Fruit fly (Drosophila melanogaster): ENCODE results near the gene CG13272.
A peak's percentile ranks its signal among the peaks of the same experiment; 100 is the strongest.

Gene CG13272

DNA sequence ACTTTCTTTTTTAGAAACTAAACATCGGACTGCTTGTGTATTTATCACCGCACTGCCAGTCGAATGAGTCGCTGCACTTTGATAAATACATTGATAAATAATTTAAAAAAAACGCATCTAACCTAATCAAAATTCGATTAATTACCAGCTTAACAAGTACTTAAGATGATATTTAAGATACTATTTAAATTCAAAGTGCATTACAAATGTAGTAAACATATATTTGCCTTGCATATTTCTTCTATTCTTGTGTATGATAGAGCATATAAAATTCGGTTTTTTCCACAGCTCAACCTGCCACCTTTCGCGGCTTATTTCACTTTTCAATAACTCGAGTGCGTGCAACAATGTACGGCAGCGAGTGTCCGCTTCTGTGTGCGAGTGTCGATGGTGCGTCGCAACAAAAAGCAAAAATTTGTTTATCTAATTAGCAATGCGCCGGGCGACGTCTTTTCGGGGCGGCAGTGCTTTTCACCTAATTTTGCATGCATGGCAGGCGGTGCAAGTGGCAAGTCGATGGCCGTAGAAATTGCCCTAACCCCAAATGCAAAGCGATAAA, at the start of gene CG13272:
TSS of gene CG13272 (plus strand) at position 509 of the 559 bp plus-strand sequence.
- peak; percentile 46 for TF ChIP-seq CG14655 (GFP tag; optimal IDR thresholded peaks at IDR 0.05)
- peak; percentile 36 for TF ChIP-seq CG8301 (tag; optimal IDR thresholded peaks at IDR 0.05)
- no peak for TF ChIP-seq Pif1A (GFP tag; optimal IDR thresholded peaks at IDR 0.05)

DNA sequence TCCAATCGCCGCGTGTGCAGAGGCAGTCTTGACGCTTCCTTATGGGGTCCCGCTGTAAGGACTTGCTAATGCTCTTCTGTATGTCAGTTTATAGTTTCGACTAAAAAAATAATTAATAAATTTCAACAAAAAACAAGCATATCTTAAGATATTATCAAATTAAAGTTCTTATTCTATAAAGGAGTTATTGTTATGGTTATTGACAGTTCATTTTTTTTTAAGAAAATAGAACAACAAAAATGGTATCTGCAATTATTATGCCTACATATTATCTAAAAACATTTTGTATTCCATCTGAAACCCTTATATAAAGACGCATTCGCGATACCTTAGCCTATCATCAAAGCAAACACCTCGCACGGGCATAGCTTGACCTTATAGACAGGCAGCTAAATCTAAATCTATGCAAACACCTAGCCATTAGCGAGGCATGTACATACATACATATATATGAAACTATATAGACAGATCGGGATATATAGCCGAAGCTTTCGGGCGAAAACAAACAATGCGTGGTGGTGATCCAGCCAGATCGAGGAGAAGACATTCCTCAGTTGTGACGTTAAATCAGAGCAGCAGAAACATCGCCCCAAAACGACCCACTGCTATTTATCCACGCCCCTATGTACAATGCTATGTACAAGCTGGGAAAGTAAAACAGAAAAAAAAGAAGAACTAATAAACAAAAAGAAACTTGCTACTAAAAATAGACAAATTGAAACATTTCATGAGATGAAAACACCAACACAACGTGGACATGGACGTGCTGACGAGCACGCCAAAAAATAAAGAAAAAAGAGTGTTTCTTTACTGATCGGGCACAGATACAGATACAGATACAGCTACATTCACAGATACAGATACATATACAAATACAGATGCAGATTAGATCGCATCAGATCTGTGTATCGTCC, 43.9 kb upstream of the CG13272 start, which contains the start of gene ppk17:
TSS of gene ppk17 (minus strand) at position 51 of the 914 bp plus-strand sequence.
- TF ChIP-seq CG12605 (GFP tag; IDR thresholded peaks at IDR 0.05) (peak; percentile 25; the same call in 1 of the 2 replicates), CG8301 (tag; optimal IDR thresholded peaks at IDR 0.05) (peak; percentile 22), CG9948 (tag; optimal IDR thresholded peaks at IDR 0.05) (no peak), CG32121 (GFP tag; IDR thresholded peaks at IDR 0.05) (peak; percentile 69), CG4496 (GFP tag; IDR thresholded peaks at IDR 0.05) (peak; percentile 50; the same call in 1 of the 3 replicates), Pif1A (GFP tag; optimal IDR thresholded peaks at IDR 0.05) (no peak), rn (GFP tag; IDR thresholded peaks at IDR 0.05) (no peak), CG17806 (tag; optimal IDR thresholded peaks at IDR 0.05) (no peak), CG14655 (GFP tag; optimal IDR thresholded peaks at IDR 0.05) (peak; percentile 52), Ets98B (GFP tag; IDR thresholded peaks at IDR 0.05) (peak; percentile 55; the same call in 1 of the 2 replicates)

DNA sequence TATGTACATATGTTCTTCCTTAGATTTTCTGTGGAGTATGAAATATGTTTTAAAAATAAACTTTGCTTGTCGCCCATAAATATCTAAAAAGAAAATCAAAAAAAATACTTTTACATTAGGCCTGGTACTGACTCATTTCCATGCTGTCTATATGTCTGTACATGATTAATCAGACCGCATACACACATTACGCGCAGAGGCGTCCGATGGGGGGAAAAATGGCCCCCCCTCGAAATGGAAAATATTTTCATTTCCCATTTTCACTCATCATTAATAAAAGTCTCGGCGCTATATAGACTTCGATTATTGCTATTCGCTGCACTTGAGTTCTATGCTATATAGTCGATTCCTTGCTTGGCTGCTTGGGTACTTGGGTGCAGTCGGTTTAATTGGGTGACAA, 42.8 kb upstream of the CG13272 start:
- TF ChIP-seq CG15710 (tag; optimal IDR thresholded peaks at IDR 0.05) (no peak), CG8159 (tag; optimal IDR thresholded peaks at IDR 0.05) (no peak), Pif1B (GFP tag; optimal IDR thresholded peaks at IDR 0.05) (no peak), CG13204 (GFP tag; optimal IDR thresholded peaks at IDR 0.05) (no peak), CG10348 (GFP tag; IDR thresholded peaks at IDR 0.05) (no peak), Pif1A (GFP tag; optimal IDR thresholded peaks at IDR 0.05) (no peak), Ets98B (GFP tag; IDR thresholded peaks at IDR 0.05) (no peak), CG17806 (tag; optimal IDR thresholded peaks at IDR 0.05) (no peak), rn (GFP tag; IDR thresholded peaks at IDR 0.05) (no peak), CG34367 (tag; optimal IDR thresholded peaks at IDR 0.05) (no peak)

DNA sequence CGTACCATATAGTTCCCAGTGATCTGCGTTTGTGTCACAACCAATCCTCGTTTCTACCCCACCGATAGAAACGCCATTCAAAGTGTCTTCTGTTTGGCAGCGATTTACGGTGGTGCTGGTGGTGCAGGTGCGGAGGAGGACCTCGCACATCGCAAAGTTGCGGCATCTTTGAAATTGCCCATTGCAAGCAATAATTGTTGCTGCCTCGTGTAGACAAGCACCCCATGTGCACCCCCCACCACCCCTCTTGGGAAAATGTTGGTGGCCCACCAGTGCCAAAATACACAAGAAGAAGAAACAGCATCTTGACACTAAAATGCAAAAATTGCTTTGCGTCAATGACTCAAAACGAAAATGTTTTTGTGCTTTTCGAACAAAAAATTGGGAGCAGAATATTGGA, 40.2 kb upstream of the CG13272 start:
- TF ChIP-seq CG32121 (GFP tag; IDR thresholded peaks at IDR 0.05) (peak; percentile 79), Pif1B (GFP tag; optimal IDR thresholded peaks at IDR 0.05) (no peak)

DNA sequence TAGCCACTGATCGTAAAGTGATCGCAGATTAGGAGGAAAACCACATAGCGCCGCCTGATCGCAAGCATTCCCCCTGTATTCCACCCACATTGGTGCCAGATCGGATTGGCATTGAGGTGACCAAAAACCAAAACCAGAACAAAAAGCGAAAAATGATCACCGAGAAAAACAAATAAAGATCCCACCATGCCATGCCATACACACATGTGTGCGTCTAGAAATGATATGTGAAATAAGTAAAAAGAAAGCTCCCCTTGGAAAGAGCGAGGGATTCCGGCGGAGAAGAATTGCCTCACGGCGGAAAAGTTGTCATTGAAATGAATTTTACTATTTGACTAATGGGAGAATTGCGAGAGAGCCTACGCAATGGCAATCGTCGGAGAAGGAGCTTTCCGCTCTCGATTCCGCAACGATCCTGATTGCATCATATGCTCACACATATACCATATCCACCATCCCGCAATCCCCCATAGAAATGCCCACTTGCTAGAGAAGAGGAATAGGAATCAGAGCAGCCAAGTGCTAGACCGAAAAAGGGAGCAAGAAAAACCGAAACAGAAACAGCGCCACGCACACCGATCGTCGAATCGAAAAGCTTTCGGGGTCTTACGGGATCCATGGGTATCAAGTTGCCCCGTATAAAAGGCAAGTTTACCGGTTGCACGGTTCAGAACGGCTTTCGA, 38.5 kb upstream of the CG13272 start, which contains the start of gene Mhc:
TSS of gene Mhc (plus strand) at position 497 of the 683 bp plus-strand sequence.
- TF ChIP-seq CG4496 (GFP tag; IDR thresholded peaks at IDR 0.05) (0 out of 3 replicates have a peak, but pooled peaks have one; percentile 36), CG32121 (GFP tag; IDR thresholded peaks at IDR 0.05) (no peak)

DNA sequence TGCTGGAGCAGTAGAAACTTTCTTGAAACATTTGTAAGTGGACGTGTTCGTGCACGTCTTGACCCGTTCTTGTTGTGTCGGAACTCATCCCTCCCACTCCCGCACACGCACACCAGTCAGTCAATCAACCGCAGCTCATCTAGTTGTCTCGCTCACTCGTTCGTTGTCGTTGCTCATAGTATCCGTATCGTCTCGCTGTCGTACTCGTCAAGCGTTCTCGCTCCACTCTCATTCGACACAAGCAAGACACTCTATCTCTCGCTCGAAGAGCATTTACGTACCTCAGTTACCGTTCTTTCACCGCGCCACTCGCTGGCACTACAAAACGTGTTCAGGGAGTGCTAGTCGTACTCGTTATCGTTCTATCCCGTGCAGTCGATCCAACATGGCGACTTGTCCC, 17.1 kb upstream of the CG13272 start:
- TF ChIP-seq Ets98B (GFP tag; IDR thresholded peaks at IDR 0.05) (no peak), gl (tag; optimal IDR thresholded peaks at IDR 0.05) (no peak), CG17806 (tag; optimal IDR thresholded peaks at IDR 0.05) (no peak), CG15710 (tag; optimal IDR thresholded peaks at IDR 0.05) (no peak)

DNA sequence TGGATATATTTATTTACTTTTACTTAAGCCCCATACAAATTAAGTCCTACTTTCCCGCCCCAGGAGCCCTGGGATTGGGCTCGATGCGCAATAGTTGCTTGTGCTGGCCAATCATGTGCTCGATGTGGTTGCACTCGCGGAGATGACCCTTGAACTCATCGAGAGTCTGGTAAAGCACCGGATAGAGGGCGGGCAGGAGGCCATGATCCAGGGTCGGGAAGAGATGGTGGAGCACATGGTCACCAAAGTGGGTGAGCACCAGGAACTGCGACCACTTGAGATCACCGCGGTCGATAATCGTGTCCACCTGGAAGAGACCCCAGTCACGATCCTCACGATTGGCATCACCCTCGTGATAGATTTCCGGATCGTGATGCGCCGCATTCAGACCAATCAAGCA, 15.8 kb upstream of the CG13272 start:
- TF ChIP-seq CG8301 (tag; optimal IDR thresholded peaks at IDR 0.05) (no peak), CG17806 (tag; optimal IDR thresholded peaks at IDR 0.05) (no peak), Pif1B (GFP tag; optimal IDR thresholded peaks at IDR 0.05) (no peak), EcR (GFP tag; optimal IDR thresholded peaks at IDR 0.05) (no peak), Ets98B (GFP tag; IDR thresholded peaks at IDR 0.05) (no peak), gl (tag; optimal IDR thresholded peaks at IDR 0.05) (no peak), D1 (tag; optimal IDR thresholded peaks at IDR 0.05) (no peak), CG15710 (tag; optimal IDR thresholded peaks at IDR 0.05) (no peak), CG12605 (GFP tag; IDR thresholded peaks at IDR 0.05) (no peak), CG14655 (GFP tag; optimal IDR thresholded peaks at IDR 0.05) (no peak), CG13204 (GFP tag; optimal IDR thresholded peaks at IDR 0.05) (no peak), CG9948 (tag; optimal IDR thresholded peaks at IDR 0.05) (no peak), fd96Ca (GFP tag; IDR thresholded peaks at IDR 0.05) (no peak), CG8159 (tag; optimal IDR thresholded peaks at IDR 0.05) (no peak), rn (GFP tag; IDR thresholded peaks at IDR 0.05) (no peak), CG4496 (GFP tag; IDR thresholded peaks at IDR 0.05) (no peak)

Data from whole organism, pupa.